Fruit fly (Drosophila melanogaster): ENCODE measurements around the gene Ugt37A1.

Gene Ugt37A1

DNA sequence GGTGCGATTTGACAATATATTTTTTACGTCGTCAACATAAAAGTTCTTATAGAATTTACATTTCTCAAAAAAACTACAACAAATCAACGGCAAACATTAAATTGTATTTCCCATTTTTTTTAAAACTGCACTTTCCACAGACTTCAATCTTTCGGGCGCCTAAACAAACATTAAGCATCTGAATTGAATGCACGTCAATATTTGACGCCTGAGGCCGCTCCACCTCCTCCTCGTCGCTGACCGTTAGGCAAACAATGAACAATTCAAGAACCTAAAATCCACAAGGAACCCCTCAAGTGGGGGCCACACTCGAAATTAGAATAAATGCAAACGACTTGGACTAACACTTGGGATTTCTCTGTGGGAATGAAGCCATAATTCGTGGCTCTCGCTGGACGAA lies 46.5 kb downstream of the Ugt37A1 start (continued):
- TF ChIP-seq Nf-YA (GFP tag; IDR thresholded peaks at IDR 0.05): no peak
- no peak for TF ChIP-seq HmgD (GFP tag; optimal IDR thresholded peaks at IDR 0.05)
- peak; percentile 22 for TF ChIP-seq Camta (GFP tag; optimal IDR thresholded peaks at IDR 0.05)
- TF ChIP-seq Stat92E (GFP tag; optimal IDR thresholded peaks at IDR 0.05): no peak
- TF ChIP-seq CG11456 (GFP tag; IDR thresholded peaks at IDR 0.05): no peak
- no peak for TF ChIP-seq zf30C (GFP tag; optimal IDR thresholded peaks at IDR 0.05)
- TF ChIP-seq wor (GFP tag; IDR thresholded peaks at IDR 0.05): no peak
- TF ChIP-seq CG11560 (tag; IDR thresholded peaks at IDR 0.05): no peak
- TF ChIP-seq CG8290 (GFP tag; optimal IDR thresholded peaks at IDR 0.05): no peak
- peak in 1 of 2 experiments; percentile 19 for TF ChIP-seq CG8290 (tag; optimal IDR thresholded peaks at IDR 0.05)
- no peak for TF ChIP-seq gt (GFP tag; IDR thresholded peaks at IDR 0.05)
- no peak for TF ChIP-seq TFAM (GFP tag; optimal IDR thresholded peaks at IDR 0.05)
- TF ChIP-seq CG6175 (GFP tag; IDR thresholded peaks at IDR 0.05): no peak
- TF ChIP-seq CG4854 (GFP tag; optimal IDR thresholded peaks at IDR 0.05): no peak
- TF ChIP-seq Scr (GFP tag; IDR thresholded peaks at IDR 0.05; ENCODE audit: partially characterized antibody): no peak
- peak; percentile 44 for TF ChIP-seq CG1233 (GFP tag; optimal IDR thresholded peaks at IDR 0.05)
- TF ChIP-seq CG11695 (GFP tag; IDR thresholded peaks at IDR 0.05): no peak
- TF ChIP-seq Fer2 (tag; optimal IDR thresholded peaks at IDR 0.05): no peak
- peak; percentile 64 for TF ChIP-seq wek (GFP tag; optimal IDR thresholded peaks at IDR 0.05)
- no peak for TF ChIP-seq Hmx (GFP tag; optimal IDR thresholded peaks at IDR 0.05)
- peak; percentile 20 for TF ChIP-seq CG18764 (GFP tag; optimal IDR thresholded peaks at IDR 0.05)
- no peak for TF ChIP-seq fd102C (GFP tag; optimal IDR thresholded peaks at IDR 0.05)
- TF ChIP-seq z (GFP tag; IDR thresholded peaks at IDR 0.05): no peak
- TF ChIP-seq CG13894 (tag; optimal IDR thresholded peaks at IDR 0.05): no peak
- TF ChIP-seq B-H1 (GFP tag; IDR thresholded peaks at IDR 0.05): no peak
- TF ChIP-seq CG4328 (GFP tag; optimal IDR thresholded peaks at IDR 0.05): no peak
- no peak for TF ChIP-seq pzg (GFP tag; optimal IDR thresholded peaks at IDR 0.05)
- TF ChIP-seq da (GFP tag; optimal IDR thresholded peaks at IDR 0.05): no peak
- TF ChIP-seq phol (tag; optimal IDR thresholded peaks at IDR 0.05): no peak
- no peak for TF ChIP-seq tna (GFP tag; IDR thresholded peaks at IDR 0.05; ENCODE audit: partially characterized antibody)
- no peak for TF ChIP-seq ato (GFP tag; IDR thresholded peaks at IDR 0.05; ENCODE audit: partially characterized antibody)
- TF ChIP-seq CG18476 (GFP tag; optimal IDR thresholded peaks at IDR 0.05): no peak
- TF ChIP-seq gcm2 (GFP tag; optimal IDR thresholded peaks at IDR 0.05): no peak
- no peak for TF ChIP-seq CG6854 (GFP tag; optimal IDR thresholded peaks at IDR 0.05)
- no peak for TF ChIP-seq nerfin-2 (GFP tag; IDR thresholded peaks at IDR 0.05; ENCODE audit: partially characterized antibody)
- no peak for TF ChIP-seq hbn (GFP tag; IDR thresholded peaks at IDR 0.05; ENCODE audit: partially characterized antibody)
- no peak for TF ChIP-seq CkIIα-i1 (GFP tag; IDR thresholded peaks at IDR 0.05)
- no peak for TF ChIP-seq CG6791 (GFP tag; IDR thresholded peaks at IDR 0.05; ENCODE audit: partially characterized antibody)
- TF ChIP-seq yki (optimal IDR thresholded peaks at IDR 0.05): no peak
- TF ChIP-seq MESR4 (GFP tag; optimal IDR thresholded peaks at IDR 0.05): no peak
- TF ChIP-seq lab (GFP tag; optimal IDR thresholded peaks at IDR 0.05): no peak
- TF ChIP-seq CG1602 (GFP tag; optimal IDR thresholded peaks at IDR 0.05): no peak
- TF ChIP-seq Rx (GFP tag; IDR thresholded peaks at IDR 0.05): no peak
- no peak for TF ChIP-seq CG10366 (GFP tag; IDR thresholded peaks at IDR 0.05)
- TF ChIP-seq CG15269 (tag; optimal IDR thresholded peaks at IDR 0.05): no peak
- TF ChIP-seq corto (GFP tag; optimal IDR thresholded peaks at IDR 0.05): no peak
- TF ChIP-seq Sox100B (GFP tag; optimal IDR thresholded peaks at IDR 0.05): no peak
- TF ChIP-seq CG11723 (GFP tag; optimal IDR thresholded peaks at IDR 0.05): peak; percentile 17
- TF ChIP-seq NFAT (GFP tag; IDR thresholded peaks at IDR 0.05): no peak
- no peak for TF ChIP-seq Atf3 (GFP tag; optimal IDR thresholded peaks at IDR 0.05)
- TF ChIP-seq ssp (GFP tag; IDR thresholded peaks at IDR 0.05): no peak
- TF ChIP-seq shn (GFP tag; optimal IDR thresholded peaks at IDR 0.05): no peak

Measured in whole organism, embryonic.